Fruit fly (Drosophila melanogaster): Measurements from ENCODE around the gene Srpk79D.

Gene Srpk79D

dm6 chr3L:22329478-22329877, 55.7 kb downstream of the Srpk79D start, which contains the start of gene CG32450:
Gene CG32450 (plus strand): TSS chr3L:22329778.
- TF ChIP-seq pan (optimal IDR thresholded peaks at IDR 0.05) (no peak), EcR (GFP tag; optimal IDR thresholded peaks at IDR 0.05) (no peak), usp (GFP tag; optimal IDR thresholded peaks at IDR 0.05) (no peak), psq (optimal IDR thresholded peaks at IDR 0.05) (no peak)

Data from whole organism.